Fruit fly (Drosophila melanogaster) whole organism: Measurements from ENCODE around the gene CG15773.

Experiments
- Dll ChIP-seq: fragments of >200 bp; optimal IDR thresholded peaks from 2 replicates; lab custom pipeline; 2017
- pan ChIP-seq: fragments of >200 bp; optimal IDR thresholded peaks from 2 replicates; lab custom pipeline; 2017
- psq ChIP-seq: fragments of >200 bp; optimal IDR thresholded peaks from 2 replicates; lab custom pipeline; 2017
- usp ChIP-seq: fragments of >200 bp; optimal IDR thresholded peaks from 2 replicates; lab custom pipeline; 2017; ENCODE audit warnings: missing biosample characterization, missing genetic modification characterization, mixed read lengths

DNA sequence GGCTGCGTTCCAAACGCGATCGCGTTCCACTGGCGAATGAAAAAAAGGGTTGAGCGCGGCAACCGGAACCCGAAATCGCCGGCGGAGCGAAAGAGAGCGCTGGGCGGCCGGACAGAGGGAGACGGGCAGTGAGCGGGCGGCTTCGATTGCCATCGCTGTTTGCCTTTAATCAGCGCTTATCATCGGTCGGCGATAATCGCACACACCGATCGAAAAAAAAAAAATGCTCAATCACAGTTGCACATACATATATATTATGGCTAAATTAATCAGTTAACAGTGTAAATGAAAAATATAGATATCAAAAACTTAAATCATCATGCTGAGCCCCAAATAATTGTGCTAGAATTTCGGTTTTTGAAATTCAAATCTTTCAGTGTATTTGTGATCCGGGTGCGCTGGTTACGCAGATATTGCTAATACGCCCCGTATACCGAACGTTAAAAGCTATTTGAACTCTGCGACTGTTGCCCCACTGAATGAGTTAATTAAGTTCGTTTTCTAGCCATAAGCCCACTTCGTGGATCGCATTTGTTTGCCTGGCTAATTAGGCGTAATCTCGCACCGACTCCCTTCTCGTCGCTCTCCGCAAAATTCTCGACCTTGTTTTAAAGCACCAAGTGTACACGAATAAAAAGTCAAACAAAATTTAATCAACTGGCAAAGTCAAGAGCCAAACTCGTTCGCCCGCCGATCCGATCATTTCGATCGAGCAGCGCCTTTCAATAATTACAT is 14.6 kb upstream of the CG15773 start, which contains the start of gene CG33080:
- no peak for TF ChIP-seq Dll (lab: Kevin White, UChicago)
- TF ChIP-seq usp: no peak
- no peak for TF ChIP-seq pan (lab: Kevin White, UChicago)
- no peak for TF ChIP-seq psq (lab: Kevin White, UChicago)
